Fruit fly (Drosophila melanogaster): ENCODE data around the gene CG4459.

DNA sequence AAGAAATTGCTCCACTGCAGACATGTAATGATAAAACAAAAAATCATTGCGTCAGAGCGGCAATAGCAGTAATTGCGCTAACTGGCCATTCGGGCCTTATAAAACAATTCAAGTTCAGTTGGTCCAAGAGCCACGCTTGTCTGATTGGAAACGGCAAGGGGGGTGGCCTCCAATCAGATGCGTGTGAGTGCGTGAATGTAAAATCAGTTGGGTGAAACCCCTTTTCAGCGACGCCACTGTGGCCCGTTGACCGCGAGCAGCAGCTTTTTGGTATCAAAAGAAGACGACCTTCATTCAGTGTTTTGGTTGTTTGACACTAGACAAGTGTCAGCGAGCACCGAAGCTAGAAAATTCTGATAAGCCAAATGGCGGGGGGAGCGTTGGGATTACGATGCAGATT is 26.1 kb downstream of the CG4459 start:
- TF ChIP-seq h (GFP tag; optimal IDR thresholded peaks at IDR 0.05) (no peak), sage (GFP tag; optimal IDR thresholded peaks at IDR 0.05) (no peak), usp (GFP tag; optimal IDR thresholded peaks at IDR 0.05) (no peak), Hr78 (GFP tag; optimal IDR thresholded peaks at IDR 0.05) (no peak), rgr (GFP tag; optimal IDR thresholded peaks at IDR 0.05) (no peak), pan (optimal IDR thresholded peaks at IDR 0.05) (no peak), sv (GFP tag; optimal IDR thresholded peaks at IDR 0.05) (no peak), CrebA (GFP tag; optimal IDR thresholded peaks at IDR 0.05; ENCODE audit: borderline replicate concordance) (no peak), lola (GFP tag; optimal IDR thresholded peaks at IDR 0.05) (no peak), OdsH (GFP tag; optimal IDR thresholded peaks at IDR 0.05) (no peak)
